Worm (Caenorhabditis elegans) whole organism, mixed stage, embryonic: ENCODE data around the gene Y57A10A.31.

Source experiments
- bed-3 ChIP-seq: fragments of 200-800 bp; sonication (Bioruptor generic); optimal IDR thresholded peaks from 3 replicates; lab custom pipeline; 2018; ENCODE audit warnings: mild to moderate bottlenecking, missing genetic modification characterization, moderate library complexity, missing compliant biosample characterization
- flh-1 ChIP-seq: fragments of 200-800 bp; sonication (Bioruptor generic); optimal IDR thresholded peaks from 2 replicates; lab custom pipeline; 2018; ENCODE audit warnings: mild to moderate bottlenecking, missing genetic modification characterization, moderate library complexity, missing compliant biosample characterization
- ham-2 ChIP-seq: fragments of 200-800 bp; sonication (Bioruptor generic); optimal IDR thresholded peaks from 2 replicates; lab custom pipeline; 2018; ENCODE audit warnings: mild to moderate bottlenecking, missing genetic modification characterization, missing compliant biosample characterization
- lsy-2 ChIP-seq: fragments of 150-350 bp; optimal IDR thresholded peaks from 2 replicates; lab custom pipeline; 2014; ENCODE audit warnings: missing biosample characterization, missing genetic modification characterization
- nhr-12 ChIP-seq: fragments of 150-350 bp; optimal IDR thresholded peaks from 2 replicates; lab custom pipeline; 2014; ENCODE audit warnings: missing biosample characterization, missing genetic modification characterization
- nhr-237 ChIP-seq: fragments of 150-350 bp; optimal IDR thresholded peaks from 2 replicates; lab custom pipeline; 2014; ENCODE audit warnings: missing biosample characterization, missing genetic modification characterization
- snpc-4 ChIP-seq: fragments of 150-350 bp; optimal IDR thresholded peaks from 2 replicates; lab custom pipeline; 2014; ENCODE audit warnings: missing biosample characterization, missing genetic modification characterization
- unc-39 ChIP-seq: fragments of 150-350 bp; optimal IDR thresholded peaks from 2 replicates; lab custom pipeline; 2014; ENCODE audit warnings: missing biosample characterization, missing genetic modification characterization
- unc-62 ChIP-seq: fragments of 150-350 bp; optimal IDR thresholded peaks from 2 replicates; lab custom pipeline; 2014; ENCODE audit warnings: missing biosample characterization, missing genetic modification reagents, missing genetic modification characterization

- TF ChIP-seq nhr-237 (tag; lab: Kevin White, UChicago) (no peak), bed-3 (GFP tag; lab: Kevin White, UChicago) (no peak), flh-1 (no peak), unc-62 (GFP tag; lab: Kevin White, UChicago) (no peak), unc-39 (tag; lab: Kevin White, UChicago) (no peak), ham-2 (no peak), lsy-2 (no peak), snpc-4 (tag; lab: Kevin White, UChicago) (no peak), nhr-12 (tag; lab: Kevin White, UChicago) (no peak)
These were observed 27.9 kb upstream of the Y57A10A.31 start for ce11 chrII:12261147-12261821.
